Fruit fly (Drosophila melanogaster) S2 (cell line): Measurements from ENCODE around the gene zfh1.

ENCODE experiments used
- CG8478 ChIP-seq: fragments of >200 bp; optimal IDR thresholded peaks from 2 replicates; lab custom pipeline; 2018
- CTCF ChIP-seq, 2 experiments: fragments of >200 bp; optimal IDR thresholded peaks; 2 replicates each; lab custom pipeline; 2018

- no peak for TF ChIP-seq CG8478
- TF ChIP-seq CTCF (optimal IDR thresholded peaks at IDR 0.05; lab: Kevin White, UChicago), result no peak
Observed at dm6 chr3R:30781661-30782120, 16.0 kb downstream of the zfh1 start.
